Fruit fly (Drosophila melanogaster): ENCODE measurements around the gene TBC1D16.

The TBC1D16 gene

dm6 chr2L:10428528-10428927 is 6.9 kb downstream of the TBC1D16 start, which contains the start of gene CG5188 (continued):
- TF ChIP-seq dl (GFP tag; optimal IDR thresholded peaks at IDR 0.05; ENCODE audit: insufficient read depth in 1 of 2, partially characterized antibody in 2 of 2) (no peak), h (GFP tag; optimal IDR thresholded peaks at IDR 0.05) (no peak), tai (GFP tag; optimal IDR thresholded peaks at IDR 0.05) (no peak), jim (GFP tag; optimal IDR thresholded peaks at IDR 0.05) (no peak), sv (GFP tag; optimal IDR thresholded peaks at IDR 0.05) (no peak), lola (GFP tag; optimal IDR thresholded peaks at IDR 0.05) (no peak), Abd-B (GFP tag; optimal IDR thresholded peaks at IDR 0.05) (no peak), CG9705 (GFP tag; optimal IDR thresholded peaks at IDR 0.05) (no peak), Hr83 (GFP tag; optimal IDR thresholded peaks at IDR 0.05; ENCODE audit: poor library complexity, severe bottlenecking) (no peak), Hr78 (GFP tag; optimal IDR thresholded peaks at IDR 0.05) (no peak), Vsx2 (GFP tag; optimal IDR thresholded peaks at IDR 0.05; ENCODE audit: partially characterized antibody) (no peak), dmrt93B (GFP tag; optimal IDR thresholded peaks at IDR 0.05) (no peak), foxo (GFP tag; optimal IDR thresholded peaks at IDR 0.05) (peak in 1 of 2 experiments; percentile 56)

- TF ChIP-seq Hr83 (GFP tag; optimal IDR thresholded peaks at IDR 0.05; ENCODE audit: poor library complexity, severe bottlenecking), result peak; percentile 23
- peak; percentile 79 for TF ChIP-seq Jra (GFP tag; optimal IDR thresholded peaks at IDR 0.05)
- no peak for TF ChIP-seq Hnf4 (GFP tag; optimal IDR thresholded peaks at IDR 0.05)
- no peak for TF ChIP-seq Vsx2 (GFP tag; optimal IDR thresholded peaks at IDR 0.05; ENCODE audit: partially characterized antibody)
- TF ChIP-seq OdsH (GFP tag; optimal IDR thresholded peaks at IDR 0.05), result peak; percentile 44
- TF ChIP-seq usp (GFP tag; optimal IDR thresholded peaks at IDR 0.05), result no peak
- TF ChIP-seq ey (GFP tag; optimal IDR thresholded peaks at IDR 0.05), result peak; percentile 34
- peak; percentile 10 for TF ChIP-seq sv (GFP tag; optimal IDR thresholded peaks at IDR 0.05)
- TF ChIP-seq Hr78 (GFP tag; optimal IDR thresholded peaks at IDR 0.05), result no peak
- TF ChIP-seq rgr (GFP tag; optimal IDR thresholded peaks at IDR 0.05), result no peak
- TF ChIP-seq tai (GFP tag; optimal IDR thresholded peaks at IDR 0.05), result no peak
- TF ChIP-seq brk (GFP tag; optimal IDR thresholded peaks at IDR 0.05), result peak; percentile 42
- TF ChIP-seq psq (GFP tag; optimal IDR thresholded peaks at IDR 0.05), result peak; percentile 44
- peak; percentile 5 for TF ChIP-seq dsf (GFP tag; optimal IDR thresholded peaks at IDR 0.05; ENCODE audit: borderline replicate concordance)
- no peak for TF ChIP-seq Rel (GFP tag; optimal IDR thresholded peaks at IDR 0.05)
- TF ChIP-seq Rel (tag; optimal IDR thresholded peaks at IDR 0.05), result no peak
- peak; percentile 10 for TF ChIP-seq woc (GFP tag; optimal IDR thresholded peaks at IDR 0.05)
- TF ChIP-seq Sp1 (GFP tag; optimal IDR thresholded peaks at IDR 0.05), result peak; percentile 3
- TF ChIP-seq jim (GFP tag; optimal IDR thresholded peaks at IDR 0.05), result no peak
Observed at dm6 chr2L:10426534-10427048, 8.9 kb downstream of the TBC1D16 start, which contains the start of the genes SmB and KdelR. SmB (minus strand) TSS chr2L:10426627. KdelR (plus strand) TSS chr2L:10426887.

dm6 chr2L:10425599-10425998 is 9.9 kb downstream of the TBC1D16 start:
- no peak for TF ChIP-seq h (GFP tag; optimal IDR thresholded peaks at IDR 0.05)
- TF ChIP-seq sage (GFP tag; optimal IDR thresholded peaks at IDR 0.05), result no peak
- no peak for TF ChIP-seq Sp1 (GFP tag; optimal IDR thresholded peaks at IDR 0.05)

DNA sequence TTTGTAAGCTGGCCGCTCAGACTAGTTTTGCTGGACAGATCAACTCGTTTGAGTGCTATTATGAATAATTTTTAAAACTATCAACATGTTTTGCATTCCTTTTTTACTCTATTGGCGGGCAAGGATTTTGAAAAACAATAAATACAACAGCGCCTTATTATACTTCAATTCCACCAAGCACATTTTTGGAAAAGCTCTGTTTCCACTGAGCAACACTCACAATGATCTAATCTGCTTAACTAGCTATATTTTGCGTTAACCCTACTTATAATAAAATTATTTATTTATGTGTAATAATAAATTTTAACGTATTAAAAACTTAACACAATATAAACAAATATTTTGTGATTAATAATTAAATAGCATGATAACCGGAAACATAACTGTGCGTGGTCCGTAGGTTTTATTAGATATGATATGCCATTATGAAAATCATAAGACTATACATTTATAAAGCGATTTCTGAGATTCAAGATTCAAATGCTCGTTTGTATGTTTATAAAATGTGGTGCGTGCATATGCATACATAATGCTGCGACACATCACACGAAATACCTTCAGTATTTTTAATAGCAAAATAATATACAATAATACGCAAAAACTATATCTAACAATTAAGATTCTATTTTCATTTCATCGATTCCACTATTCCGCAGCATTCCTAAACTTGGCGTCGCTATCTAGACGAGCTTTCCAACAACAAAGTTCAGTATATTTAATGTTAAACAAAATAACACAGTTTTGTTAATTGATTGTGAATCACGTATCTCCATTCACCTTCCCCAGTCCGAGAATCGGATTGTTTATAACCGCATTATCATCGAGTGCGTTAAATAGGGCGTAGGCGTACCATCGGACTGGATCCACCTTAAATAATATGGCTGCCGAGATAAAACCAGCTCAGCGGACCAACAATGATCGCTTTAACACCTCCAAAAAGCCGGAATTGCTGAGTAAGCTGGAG is 12.5 kb downstream of the TBC1D16 start, which contains the start of the genes pie and Wdfy2:
Gene pie, minus strand, starts transcription at position 138 of the 964 bp plus-strand sequence.
Gene Wdfy2, plus strand, starts transcription at position 649 of the 964 bp plus-strand sequence.
- peak; percentile 79 for TF ChIP-seq lola (GFP tag; optimal IDR thresholded peaks at IDR 0.05)
- TF ChIP-seq jim (GFP tag; optimal IDR thresholded peaks at IDR 0.05), result no peak
- TF ChIP-seq GATAd (GFP tag; optimal IDR thresholded peaks at IDR 0.05), result no peak
- TF ChIP-seq Mio (GFP tag; optimal IDR thresholded peaks at IDR 0.05), result no peak
- TF ChIP-seq Hr78 (GFP tag; optimal IDR thresholded peaks at IDR 0.05), result peak; percentile 83
- peak; percentile 99 for TF ChIP-seq N (GFP tag; optimal IDR thresholded peaks at IDR 0.05)
- TF ChIP-seq OdsH (GFP tag; optimal IDR thresholded peaks at IDR 0.05), result no peak
- TF ChIP-seq dl (GFP tag; optimal IDR thresholded peaks at IDR 0.05; ENCODE audit: insufficient read depth in 1 of 2, partially characterized antibody in 2 of 2), result no peak
- TF ChIP-seq brk (GFP tag; optimal IDR thresholded peaks at IDR 0.05), result no peak
- TF ChIP-seq CrebA (GFP tag; optimal IDR thresholded peaks at IDR 0.05; ENCODE audit: borderline replicate concordance), result no peak
- no peak for TF ChIP-seq pan (optimal IDR thresholded peaks at IDR 0.05)
- TF ChIP-seq ey (GFP tag; optimal IDR thresholded peaks at IDR 0.05), result no peak
- no peak for TF ChIP-seq Vsx2 (GFP tag; optimal IDR thresholded peaks at IDR 0.05; ENCODE audit: partially characterized antibody)
- peak; percentile 41 for TF ChIP-seq woc (GFP tag; optimal IDR thresholded peaks at IDR 0.05)
- no peak for TF ChIP-seq HLH106 (tag; optimal IDR thresholded peaks at IDR 0.05)
- TF ChIP-seq Jra (GFP tag; optimal IDR thresholded peaks at IDR 0.05), result no peak
- TF ChIP-seq usp (GFP tag; optimal IDR thresholded peaks at IDR 0.05), result no peak
- TF ChIP-seq h (GFP tag; optimal IDR thresholded peaks at IDR 0.05), result no peak
- no peak for TF ChIP-seq Abd-B (GFP tag; optimal IDR thresholded peaks at IDR 0.05)
- no peak for TF ChIP-seq tai (GFP tag; optimal IDR thresholded peaks at IDR 0.05)
- no peak for TF ChIP-seq dsf (GFP tag; optimal IDR thresholded peaks at IDR 0.05; ENCODE audit: borderline replicate concordance)
- no peak for TF ChIP-seq sage (GFP tag; optimal IDR thresholded peaks at IDR 0.05)
- no peak for TF ChIP-seq foxo (GFP tag; optimal IDR thresholded peaks at IDR 0.05)
- TF ChIP-seq Rel (GFP tag; optimal IDR thresholded peaks at IDR 0.05), result no peak
- peak; percentile 95 for TF ChIP-seq Rel (tag; optimal IDR thresholded peaks at IDR 0.05)
- TF ChIP-seq dmrt93B (GFP tag; optimal IDR thresholded peaks at IDR 0.05), result no peak

All from whole organism, wandering third instar larva.